Fruit fly (Drosophila melanogaster) whole organism, adult: Measurements from ENCODE around the gene CG11696.

Experiments
- CG11617 ChIP-seq: fragments of 200-800 bp; sonication (Bioruptor generic); optimal IDR thresholded peaks from 2 replicates; lab custom pipeline; 2017; ENCODE audit warnings: mild to moderate bottlenecking, missing biosample characterization, missing genetic modification reagents, missing genetic modification characterization
- CG12768 ChIP-seq: fragments of 200-800 bp; sonication (Bioruptor generic); optimal IDR thresholded peaks from 2 replicates; lab custom pipeline; 2017; ENCODE audit warnings: missing biosample characterization, missing genetic modification characterization, mild to moderate bottlenecking, moderate library complexity, missing genetic modification reagents
- CG14711 ChIP-seq: fragments of 200-800 bp; sonication (Bioruptor generic); optimal IDR thresholded peaks from 2 replicates; lab custom pipeline; 2018; ENCODE audit warnings: missing biosample characterization, mild to moderate bottlenecking, missing genetic modification characterization, moderate library complexity
- CG1620 ChIP-seq: fragments of 200-800 bp; sonication (Bioruptor generic); optimal IDR thresholded peaks from 2 replicates; lab custom pipeline; 2016; ENCODE audit warnings: missing biosample characterization, missing genetic modification characterization
- CG33017 ChIP-seq: fragments of 200-800 bp; sonication (Bioruptor generic); optimal IDR thresholded peaks from 2 replicates; lab custom pipeline; 2018; ENCODE audit warnings: missing biosample characterization, mild to moderate bottlenecking, missing genetic modification characterization, moderate library complexity
- CG5204 ChIP-seq: fragments of 200-800 bp; sonication (Bioruptor generic); optimal IDR thresholded peaks from 2 replicates; lab custom pipeline; 2016; ENCODE audit warnings: missing biosample characterization, missing genetic modification characterization
- CG7045 ChIP-seq: fragments of 200-800 bp; sonication (Bioruptor generic); optimal IDR thresholded peaks from 2 replicates; lab custom pipeline; 2017; ENCODE audit warnings: missing biosample characterization, mild to moderate bottlenecking, missing genetic modification characterization
- CG7101 ChIP-seq: fragments of 200-800 bp; sonication (Bioruptor generic); optimal IDR thresholded peaks from 2 replicates; lab custom pipeline; 2018; ENCODE audit warnings: missing biosample characterization, mild to moderate bottlenecking, missing genetic modification characterization, moderate library complexity
- Clk ChIP-seq: fragments of 200-800 bp; sonication (Bioruptor generic); optimal IDR thresholded peaks from 2 replicates; lab custom pipeline; 2017; ENCODE audit warnings: missing biosample characterization, missing genetic modification characterization
- Crg-1 ChIP-seq: fragments of 200-800 bp; sonication (Bioruptor generic); optimal IDR thresholded peaks from 2 replicates; lab custom pipeline; 2016; ENCODE audit warnings: missing biosample characterization, missing genetic modification characterization
- Hr96 ChIP-seq: fragments of 200-800 bp; sonication (Bioruptor generic); optimal IDR thresholded peaks from 2 replicates; lab custom pipeline; 2016; ENCODE audit warnings: missing biosample characterization, missing genetic modification characterization
- Mnt ChIP-seq: fragments of 200-800 bp; sonication (Bioruptor generic); optimal IDR thresholded peaks from 2 replicates; lab custom pipeline; 2016; ENCODE audit warnings: missing biosample characterization, mild to moderate bottlenecking, missing genetic modification characterization
- bab1 ChIP-seq: fragments of 200-800 bp; sonication (Bioruptor generic); optimal IDR thresholded peaks from 3 replicates; lab custom pipeline; 2019; ENCODE audit warnings: missing biosample characterization, mild to moderate bottlenecking, missing genetic modification characterization, moderate library complexity
- cic ChIP-seq: fragments of 200-800 bp; sonication (Bioruptor generic); optimal IDR thresholded peaks from 2 replicates; lab custom pipeline; 2017; ENCODE audit warnings: missing biosample characterization, mild to moderate bottlenecking, missing genetic modification characterization, moderate library complexity
- cnc ChIP-seq, 2 experiments: fragments of >200 bp; optimal IDR thresholded peaks; 2 replicates each; lab custom pipeline; 2017
- kay ChIP-seq: fragments of 200-800 bp; sonication (Bioruptor generic); peaks from one replicate; lab custom pipeline; 2016; ENCODE audit warnings: missing biosample characterization, missing genetic modification characterization, borderline replicate concordance
- ovo ChIP-seq: fragments of 200-800 bp; sonication (Bioruptor generic); optimal IDR thresholded peaks from 2 replicates; lab custom pipeline; 2016; ENCODE audit warnings: missing biosample characterization, missing genetic modification characterization
- pad ChIP-seq: fragments of 200-800 bp; sonication (Bioruptor generic); optimal IDR thresholded peaks from 3 replicates; lab custom pipeline; 2017; ENCODE audit warnings: missing biosample characterization, missing genetic modification characterization, mild to moderate bottlenecking, moderate library complexity, missing genetic modification reagents
- tj ChIP-seq: fragments of 200-800 bp; sonication (Bioruptor generic); optimal IDR thresholded peaks from 3 replicates; lab custom pipeline; 2017; ENCODE audit warnings: missing biosample characterization, mild to moderate bottlenecking, missing genetic modification characterization, moderate library complexity
- toe ChIP-seq: fragments of 200-800 bp; sonication (Bioruptor generic); optimal IDR thresholded peaks from 2 replicates; lab custom pipeline; 2016; ENCODE audit warnings: missing biosample characterization, missing genetic modification characterization

The CG11696 gene

dm6 chrX:11600795-11601358 is 27.3 kb downstream of the CG11696 start:
- TF ChIP-seq Clk (GFP tag; lab: Kevin White, UChicago) (no peak), CG12768 (no peak), CG14711 (no peak), toe (GFP tag; lab: Kevin White, UChicago) (no peak), Mnt (GFP tag; lab: Kevin White, UChicago) (no peak), cic (no peak), tj (GFP tag; lab: Kevin White, UChicago) (peak; percentile 98), bab1 (GFP tag; lab: Kevin White, UChicago) (peak; percentile 31), CG7101 (no peak), cnc (optimal IDR thresholded peaks at IDR 0.05; lab: Kevin White, UChicago) (no peak), pad (peak; percentile 84), Crg-1 (GFP tag; lab: Kevin White, UChicago) (no peak)

dm6 chrX:11601408-11601807 is 27.9 kb downstream of the CG11696 start:
- TF ChIP-seq Mnt (GFP tag; lab: Kevin White, UChicago) (no peak), toe (GFP tag; lab: Kevin White, UChicago) (no peak), kay (GFP tag; lab: Kevin White, UChicago) (peak; percentile 56), CG11617 (GFP tag; lab: Kevin White, UChicago) (no peak), tj (GFP tag; lab: Kevin White, UChicago) (peak; percentile 41), Crg-1 (GFP tag; lab: Kevin White, UChicago) (no peak)

DNA sequence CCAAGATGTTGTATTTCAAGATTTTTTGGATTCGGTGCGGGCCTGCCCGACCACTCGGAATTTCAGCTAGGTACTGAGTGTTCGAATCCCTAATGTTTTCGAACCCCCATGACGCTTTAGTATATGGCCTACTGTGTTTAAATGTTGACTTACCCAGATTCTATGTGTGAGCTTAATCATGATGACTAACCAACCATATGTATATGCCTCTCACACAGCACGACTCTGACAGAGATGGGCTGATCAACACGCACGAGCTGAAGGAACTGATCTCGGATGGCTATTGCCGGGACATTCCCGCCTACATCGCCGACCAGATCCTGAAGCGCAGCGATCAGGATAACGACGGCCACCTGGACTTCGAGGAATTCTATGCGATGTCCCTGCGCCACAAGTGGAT is 30.6 kb downstream of the CG11696 start, which contains the start of gene CG2533:
Gene CG2533 (minus strand): TSS at position 101 of the 400 bp plus-strand sequence.
- TF ChIP-seq CG5204 (GFP tag; lab: Kevin White, UChicago) = no peak
- no peak for TF ChIP-seq Clk (GFP tag; lab: Kevin White, UChicago)
- no peak for TF ChIP-seq toe (GFP tag; lab: Kevin White, UChicago)
- TF ChIP-seq Crg-1 (GFP tag; lab: Kevin White, UChicago) = no peak
- no peak for TF ChIP-seq CG33017 (tag; lab: Kevin White, UChicago)
- no peak for TF ChIP-seq CG12768
- no peak for TF ChIP-seq Mnt (GFP tag; lab: Kevin White, UChicago)
- TF ChIP-seq CG7101 = no peak
- TF ChIP-seq CG1620 (GFP tag; lab: Kevin White, UChicago) = no peak
- no peak for TF ChIP-seq kay (GFP tag; lab: Kevin White, UChicago)
- no peak for TF ChIP-seq ovo
- TF ChIP-seq CG11617 (GFP tag; lab: Kevin White, UChicago) = no peak
- TF ChIP-seq cic = no peak
- TF ChIP-seq Hr96 (GFP tag; lab: Kevin White, UChicago) = no peak
- no peak for TF ChIP-seq CG7045
- TF ChIP-seq CG14711 = no peak
- no peak for TF ChIP-seq pad
- no peak for TF ChIP-seq bab1 (GFP tag; lab: Kevin White, UChicago)
- TF ChIP-seq cnc (optimal IDR thresholded peaks at IDR 0.05; lab: Kevin White, UChicago) = no peak

dm6 chrX:11611056-11611644 is 37.6 kb downstream of the CG11696 start:
- TF ChIP-seq Hr96 (GFP tag; lab: Kevin White, UChicago) = no peak
- no peak for TF ChIP-seq CG7045
- no peak for TF ChIP-seq cnc (optimal IDR thresholded peaks at IDR 0.05; lab: Kevin White, UChicago)
- TF ChIP-seq ovo = no peak
- TF ChIP-seq cic = peak; percentile 31
- TF ChIP-seq bab1 (GFP tag; lab: Kevin White, UChicago) = no peak
- no peak for TF ChIP-seq Mnt (GFP tag; lab: Kevin White, UChicago)
- TF ChIP-seq CG1620 (GFP tag; lab: Kevin White, UChicago) = no peak
- peak; percentile 86 for TF ChIP-seq tj (GFP tag; lab: Kevin White, UChicago)
- no peak for TF ChIP-seq kay (GFP tag; lab: Kevin White, UChicago)
- peak; percentile 94 for TF ChIP-seq CG14711

DNA sequence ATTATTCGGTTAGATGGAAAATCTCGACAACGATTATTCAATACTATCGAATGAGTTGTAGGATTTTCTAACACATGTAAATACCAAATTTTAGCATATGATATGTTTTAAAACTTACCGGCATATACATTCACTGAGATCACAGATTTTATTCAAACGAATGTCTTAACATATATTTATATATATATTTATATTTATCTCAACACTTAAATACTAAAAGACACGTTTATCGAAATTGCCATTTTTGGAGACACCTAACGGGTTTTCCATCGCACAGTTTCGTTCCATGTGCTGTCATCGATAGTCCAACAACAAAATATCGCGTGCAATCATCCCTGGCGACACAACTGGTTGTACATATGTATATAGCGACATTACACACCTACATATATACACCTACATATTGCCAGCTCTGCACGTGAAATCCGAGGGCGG is 38.1 kb downstream of the CG11696 start, which contains the start of the genes CG2247 and CG1703:
Gene CG2247 (minus strand): TSS at position 8 of the 435 bp plus-strand sequence.
Gene CG1703 (plus strand): TSS at position 283 of the 435 bp plus-strand sequence.
- TF ChIP-seq pad (no peak), CG14711 (no peak), CG11617 (GFP tag; lab: Kevin White, UChicago) (no peak), kay (GFP tag; lab: Kevin White, UChicago) (no peak), Mnt (GFP tag; lab: Kevin White, UChicago) (peak; percentile 85), Crg-1 (GFP tag; lab: Kevin White, UChicago) (no peak), Hr96 (GFP tag; lab: Kevin White, UChicago) (no peak), ovo (peak; percentile 94), CG1620 (GFP tag; lab: Kevin White, UChicago) (no peak), tj (GFP tag; lab: Kevin White, UChicago) (no peak), cic (peak; percentile 11), Clk (GFP tag; lab: Kevin White, UChicago) (no peak), cnc (optimal IDR thresholded peaks at IDR 0.05; lab: Kevin White, UChicago) (no peak), CG5204 (GFP tag; lab: Kevin White, UChicago) (no peak), toe (GFP tag; lab: Kevin White, UChicago) (no peak), CG7045 (no peak), CG12768 (no peak), CG33017 (tag; lab: Kevin White, UChicago) (no peak), bab1 (GFP tag; lab: Kevin White, UChicago) (peak; percentile 11), CG7101 (peak; percentile 22)
